Fruit fly (Drosophila melanogaster) whole organism, prepupa: ENCODE data around the gene Pgant8.

Experiments
- CG10631 ChIP-seq: fragments of 200-800 bp; sonication (Bioruptor generic); optimal IDR thresholded peaks from 2 replicates; lab custom pipeline; 2016; ENCODE audit warnings: missing biosample characterization, missing genetic modification characterization
- CG10669 ChIP-seq: fragments of 200-800 bp; sonication (Bioruptor generic); optimal IDR thresholded peaks from 3 replicates; lab custom pipeline; 2018; ENCODE audit warnings: missing biosample characterization, mild to moderate bottlenecking, missing genetic modification characterization, moderate library complexity
- CG16779 ChIP-seq: fragments of 200-800 bp; sonication (Bioruptor generic); optimal IDR thresholded peaks from 3 replicates; lab custom pipeline; 2017; ENCODE audit warnings: missing biosample characterization, mild to moderate bottlenecking, missing genetic modification characterization
- CG3032 ChIP-seq: fragments of 200-800 bp; optimal IDR thresholded peaks from 2 replicates; lab custom pipeline; 2019; ENCODE audit warnings: missing biosample characterization, mild to moderate bottlenecking, missing genetic modification characterization, moderate library complexity
- CG31627 ChIP-seq: fragments of 200-800 bp; sonication (Bioruptor generic); optimal IDR thresholded peaks from 3 replicates; lab custom pipeline; 2016; ENCODE audit warnings: missing biosample characterization, missing genetic modification characterization
- CG34406 ChIP-seq: fragments of 200-800 bp; sonication (Bioruptor generic); optimal IDR thresholded peaks from 3 replicates; lab custom pipeline; 2016; ENCODE audit warnings: missing biosample characterization, missing genetic modification characterization
- CG3919 ChIP-seq: fragments of 200-800 bp; sonication (Bioruptor generic); optimal IDR thresholded peaks from 3 replicates; lab custom pipeline; 2016; ENCODE audit warnings: missing biosample characterization, missing genetic modification characterization
- CG4318 ChIP-seq: fragments of 200-800 bp; sonication (Bioruptor generic); optimal IDR thresholded peaks from 3 replicates; lab custom pipeline; 2017; ENCODE audit warnings: missing biosample characterization, mild to moderate bottlenecking, missing genetic modification characterization
- CG6792 ChIP-seq: fragments of 200-800 bp; sonication (Bioruptor generic); optimal IDR thresholded peaks from 3 replicates; lab custom pipeline; 2016; ENCODE audit warnings: missing biosample characterization, missing genetic modification characterization
- CG6808 ChIP-seq: fragments of 200-800 bp; sonication (Bioruptor generic); optimal IDR thresholded peaks from 3 replicates; lab custom pipeline; 2017; ENCODE audit warnings: missing biosample characterization, missing genetic modification characterization, mild to moderate bottlenecking, moderate library complexity, missing genetic modification reagents
- CG6854 ChIP-seq: fragments of 200-800 bp; sonication (Bioruptor generic); optimal IDR thresholded peaks from 2 replicates; lab custom pipeline; 2017; ENCODE audit warnings: missing biosample characterization, mild to moderate bottlenecking, missing genetic modification characterization
- CG8319 ChIP-seq: fragments of 200-800 bp; sonication (Bioruptor generic); optimal IDR thresholded peaks from 3 replicates; lab custom pipeline; 2016; ENCODE audit warnings: missing biosample characterization, missing genetic modification characterization
- CG8632 ChIP-seq: fragments of 200-800 bp; sonication (Bioruptor generic); optimal IDR thresholded peaks from 3 replicates; lab custom pipeline; 2016; ENCODE audit warnings: missing biosample characterization, missing genetic modification characterization
- Eip75B ChIP-seq: fragments of 200-800 bp; sonication (Bioruptor generic); optimal IDR thresholded peaks from 3 replicates; lab custom pipeline; 2016; ENCODE audit warnings: missing biosample characterization, missing genetic modification characterization
- Eip78C ChIP-seq: fragments of 200-800 bp; sonication (Bioruptor generic); peaks from one replicate; lab custom pipeline; 2016; ENCODE audit warnings: missing biosample characterization, missing genetic modification characterization
- Eip93F ChIP-seq: fragments of 200-800 bp; sonication (Bioruptor generic); optimal IDR thresholded peaks from 2 replicates; lab custom pipeline; 2016; ENCODE audit warnings: missing biosample characterization, mild to moderate bottlenecking, missing genetic modification characterization
- Ets21C ChIP-seq: fragments of 200-800 bp; sonication (Bioruptor generic); optimal IDR thresholded peaks from 3 replicates; lab custom pipeline; 2016; ENCODE audit warnings: missing biosample characterization, missing genetic modification characterization
- Gug ChIP-seq: fragments of 200-800 bp; sonication (Bioruptor generic); IDR thresholded peaks from 2 replicates; pipeline ENCODE4 v1.3.6; 2022; ENCODE audit warnings: missing biosample characterization, missing genetic modification characterization
- Hr38 ChIP-seq: sonication (Bioruptor generic); optimal IDR thresholded peaks from 2 replicates; lab custom pipeline; 2016; ENCODE audit warnings: missing biosample characterization, missing genetic modification characterization
- Hr39 ChIP-seq: fragments of 200-800 bp; sonication (Bioruptor generic); optimal IDR thresholded peaks from 2 replicates; lab custom pipeline; 2016; ENCODE audit warnings: missing biosample characterization, missing genetic modification characterization
- Hr4 ChIP-seq: fragments of 200-800 bp; sonication (Bioruptor generic); optimal IDR thresholded peaks from 3 replicates; lab custom pipeline; 2016; ENCODE audit warnings: missing biosample characterization, missing genetic modification characterization
- Lpt ChIP-seq: fragments of 200-800 bp; sonication (Bioruptor generic); optimal IDR thresholded peaks from 3 replicates; lab custom pipeline; 2016; ENCODE audit warnings: missing biosample characterization, missing genetic modification characterization
- Met ChIP-seq: fragments of 200-800 bp; sonication (Bioruptor generic); optimal IDR thresholded peaks from 3 replicates; lab custom pipeline; 2016; ENCODE audit warnings: missing biosample characterization, missing genetic modification characterization
- Smox ChIP-seq: fragments of 200-800 bp; sonication (Bioruptor generic); optimal IDR thresholded peaks from 3 replicates; lab custom pipeline; 2016; ENCODE audit warnings: missing biosample characterization, missing genetic modification characterization
- Sox102F ChIP-seq: fragments of 200-800 bp; sonication (Bioruptor generic); optimal IDR thresholded peaks from 2 replicates; lab custom pipeline; 2016; ENCODE audit warnings: missing biosample characterization, mild to moderate bottlenecking, missing genetic modification characterization
- Sox15 ChIP-seq: fragments of 200-800 bp; sonication (Bioruptor generic); optimal IDR thresholded peaks from 3 replicates; lab custom pipeline; 2016; ENCODE audit warnings: missing biosample characterization, missing genetic modification characterization
- acj6 ChIP-seq: fragments of 200-800 bp; sonication (Bioruptor generic); optimal IDR thresholded peaks from 3 replicates; lab custom pipeline; 2016; ENCODE audit warnings: missing biosample characterization, missing genetic modification characterization
- cyc ChIP-seq: fragments of 200-800 bp; sonication (Bioruptor generic); optimal IDR thresholded peaks from 3 replicates; lab custom pipeline; 2016; ENCODE audit warnings: missing biosample characterization, missing genetic modification characterization
- dac ChIP-seq: fragments of 200-800 bp; sonication (Bioruptor generic); optimal IDR thresholded peaks from 2 replicates; lab custom pipeline; 2017; ENCODE audit warnings: missing biosample characterization, mild to moderate bottlenecking, missing genetic modification characterization
- fd59A ChIP-seq: fragments of 200-800 bp; sonication (Bioruptor generic); optimal IDR thresholded peaks from 2 replicates; lab custom pipeline; 2017; ENCODE audit warnings: missing biosample characterization, mild to moderate bottlenecking, missing genetic modification characterization, missing genetic modification reagents
- fd85E ChIP-seq: fragments of 200-800 bp; sonication (Bioruptor generic); optimal IDR thresholded peaks from 3 replicates; lab custom pipeline; 2016; ENCODE audit warnings: missing biosample characterization, missing genetic modification characterization
- fkh ChIP-seq: fragments of 200-800 bp; sonication (Bioruptor generic); optimal IDR thresholded peaks from 3 replicates; lab custom pipeline; 2017; ENCODE audit warnings: missing biosample characterization, mild to moderate bottlenecking, missing genetic modification characterization, moderate library complexity
- lz ChIP-seq: fragments of 200-800 bp; sonication (Bioruptor generic); optimal IDR thresholded peaks from 3 replicates; lab custom pipeline; 2016; ENCODE audit warnings: missing biosample characterization, missing genetic modification characterization
- net ChIP-seq: fragments of 200-800 bp; sonication (Bioruptor generic); optimal IDR thresholded peaks from 3 replicates; lab custom pipeline; 2016; ENCODE audit warnings: missing biosample characterization, missing genetic modification characterization
- salr ChIP-seq, 2 experiments: fragments of 200-800 bp; sonication (Bioruptor generic); optimal IDR thresholded peaks; 3 replicates each; lab custom pipeline; 2016 to 2018; ENCODE audit warnings: missing biosample characterization in 2 of 2, missing genetic modification characterization in 2 of 2, mild to moderate bottlenecking in 1 of 2
- spab ChIP-seq: fragments of 200-800 bp; sonication (Bioruptor generic); optimal IDR thresholded peaks from 2 replicates; lab custom pipeline; 2017; ENCODE audit warnings: missing biosample characterization, mild to moderate bottlenecking, missing genetic modification characterization, missing genetic modification reagents
- ss ChIP-seq, 2 experiments: fragments of 200-800 bp; sonication (Bioruptor generic); optimal IDR thresholded peaks; 2 replicates in 1 of 2; 3 replicates in 1 of 2; lab custom pipeline; 2017 to 2018; ENCODE audit warnings: mild to moderate bottlenecking in 2 of 2, missing biosample characterization in 2 of 2, missing genetic modification characterization in 2 of 2, moderate library complexity in 1 of 2
- svp ChIP-seq: fragments of 200-800 bp; sonication (Bioruptor generic); peaks from one replicate; lab custom pipeline; 2016; ENCODE audit warnings: missing biosample characterization, missing genetic modification characterization
- topi ChIP-seq: fragments of 200-800 bp; sonication (Bioruptor generic); optimal IDR thresholded peaks from 3 replicates; lab custom pipeline; 2016; ENCODE audit warnings: missing biosample characterization, missing genetic modification characterization

The Pgant8 gene

dm6 chr3L:15704250-15704985, 20.7 kb downstream of the Pgant8 start (continued):
- TF ChIP-seq CG10669 (GFP tag; lab: Kevin White, UChicago) (peak; percentile 27), Sox15 (peak; percentile 9), fkh (GFP tag; lab: Kevin White, UChicago) (peak; percentile 66), CG6792 (GFP tag; lab: Kevin White, UChicago) (peak; percentile 12), svp (GFP tag; lab: Kevin White, UChicago) (peak; percentile 68), acj6 (peak; percentile 61), CG10631 (peak; percentile 63), topi (GFP tag; lab: Kevin White, UChicago) (peak; percentile 9), Hr4 (GFP tag; lab: Kevin White, UChicago) (peak; percentile 55), ss (GFP tag; optimal IDR thresholded peaks at IDR 0.05; lab: Kevin White, UChicago) (peak in 1 of 2 experiments; percentile 30), cyc (GFP tag; lab: Kevin White, UChicago) (no peak), CG16779 (tag; lab: Kevin White, UChicago) (no peak), CG4318 (GFP tag; lab: Kevin White, UChicago) (peak; percentile 69), CG3919 (GFP tag; lab: Kevin White, UChicago) (peak; percentile 39), Met (GFP tag; lab: Kevin White, UChicago) (no peak), fd85E (GFP tag; lab: Kevin White, UChicago) (no peak), CG6808 (GFP tag; lab: Kevin White, UChicago) (peak; percentile 42), Gug (GFP tag; lab: Robert Waterston, UW) (peak; percentile 33), Hr38 (GFP tag; lab: Kevin White, UChicago) (no peak), Eip78C (GFP tag; lab: Kevin White, UChicago) (peak; percentile 81), Sox102F (GFP tag; lab: Kevin White, UChicago) (no peak), Eip75B (GFP tag; lab: Kevin White, UChicago) (peak; percentile 10), Hr39 (GFP tag; lab: Kevin White, UChicago) (no peak), fd59A (GFP tag; lab: Kevin White, UChicago) (peak; percentile 47), salr (GFP tag; optimal IDR thresholded peaks at IDR 0.05; lab: Kevin White, UChicago) (peak in 1 of 2 experiments; percentile 64), CG6854 (no peak), Ets21C (GFP tag; lab: Kevin White, UChicago) (no peak), CG8319 (GFP tag; lab: Kevin White, UChicago) (no peak), dac (GFP tag; lab: Kevin White, UChicago) (no peak), net (GFP tag; lab: Kevin White, UChicago) (peak; percentile 34), CG31627 (no peak), CG3032 (tag; lab: Kevin White, UChicago) (peak; percentile 39), Eip93F (GFP tag; lab: Kevin White, UChicago) (no peak), Smox (GFP tag; lab: Kevin White, UChicago) (peak; percentile 34), lz (GFP tag; lab: Kevin White, UChicago) (no peak), CG8632 (GFP tag; lab: Kevin White, UChicago) (peak; percentile 48), CG34406 (peak; percentile 38), Lpt (GFP tag; lab: Kevin White, UChicago) (peak; percentile 59), spab (GFP tag; lab: Kevin White, UChicago) (peak; percentile 50)

- TF ChIP-seq fkh (GFP tag; lab: Kevin White, UChicago) (peak; percentile 70), lz (GFP tag; lab: Kevin White, UChicago) (no peak)
Measured at dm6 chr3L:15706199-15706598, 22.5 kb downstream of the Pgant8 start.
